Worm (Caenorhabditis elegans) whole organism, L4 larva: ENCODE results near the gene F09E10.5.

Source experiments
- fos-1 ChIP-seq: fragments of 150-350 bp; optimal IDR thresholded peaks from 2 replicates; lab custom pipeline; 2014; ENCODE audit warnings: missing biosample characterization, missing genetic modification characterization
- snpc-1.2 ChIP-seq: fragments of 200-800 bp; sonication (Bioruptor generic); IDR thresholded peaks from 2 replicates; pipeline ENCODE4 v1.3.6; 2022; ENCODE audit warnings: missing genetic modification reagents, missing genetic modification characterization, missing compliant biosample characterization
- snpc-4 ChIP-seq: fragments of 150-350 bp; optimal IDR thresholded peaks from 2 replicates; lab custom pipeline; 2014; ENCODE audit warnings: missing biosample characterization, missing genetic modification characterization

- TF ChIP-seq snpc-4 (tag; lab: Kevin White, UChicago) (no peak), fos-1 (tag; lab: Kevin White, UChicago) (no peak), snpc-1.2 (GFP tag; lab: Robert Waterston, UW) (no peak)
Observed at ce11 chrX:1476005-1476404, 18.2 kb downstream of the F09E10.5 start.
